Fruit fly (Drosophila melanogaster) whole organism, embryonic: Measurements from ENCODE around the gene CG45073.

Source experiments
- ATbp ChIP-seq: fragments of 200-800 bp; sonication (Bioruptor generic); optimal IDR thresholded peaks from 2 replicates; lab custom pipeline; 2017; ENCODE audit warnings: missing biosample characterization, mild to moderate bottlenecking, missing genetic modification characterization, missing genetic modification reagents
- Antp ChIP-seq: fragments of 200-800 bp; sonication (Bioruptor generic); optimal IDR thresholded peaks from 3 replicates; lab custom pipeline; 2016; ENCODE audit warnings: missing biosample characterization, missing genetic modification characterization
- B-H1 ChIP-seq: fragments of 200-800 bp; sonication (Bioruptor generic); IDR thresholded peaks from 3 replicates; pipeline ENCODE4 v1.3.6; 2022; ENCODE audit warnings: missing biosample characterization, missing genetic modification characterization
- CG10959 ChIP-seq: fragments of 200-800 bp; sonication (Bioruptor generic); IDR thresholded peaks from 2 replicates; pipeline ENCODE4 v1.3.6; 2022; ENCODE audit warnings: missing biosample characterization, missing genetic modification characterization
- CG11085 ChIP-seq: fragments of 200-800 bp; sonication (Bioruptor generic); IDR thresholded peaks from 2 replicates; pipeline ENCODE4 v1.3.6; 2022; ENCODE audit warnings: missing biosample characterization, missing genetic modification characterization
- CG11093 ChIP-seq: fragments of 200-800 bp; sonication (Bioruptor generic); IDR thresholded peaks from 3 replicates; pipeline ENCODE4 v1.3.6; 2022; ENCODE audit warnings: missing biosample characterization, missing genetic modification characterization
- CG11247 ChIP-seq: fragments of 200-800 bp; sonication (Bioruptor generic); IDR thresholded peaks from 2 replicates; pipeline ENCODE4 v1.3.6; 2022; ENCODE audit warnings: missing biosample characterization, missing genetic modification characterization
- CG11560 ChIP-seq: fragments of 200-800 bp; sonication (Bioruptor generic); IDR thresholded peaks from 3 replicates; pipeline ENCODE4 v1.3.6; 2022; ENCODE audit warnings: missing biosample characterization, missing genetic modification characterization
- CG12071 ChIP-seq: fragments of 200-800 bp; sonication (Bioruptor generic); optimal IDR thresholded peaks from 3 replicates; lab custom pipeline; 2018; ENCODE audit warnings: missing biosample characterization, mild to moderate bottlenecking, missing genetic modification characterization
- CG1529 ChIP-seq: fragments of 200-800 bp; sonication (Bioruptor generic); optimal IDR thresholded peaks from 3 replicates; lab custom pipeline; 2018; ENCODE audit warnings: missing biosample characterization, missing genetic modification characterization
- CG17612 ChIP-seq: fragments of 200-800 bp; sonication (Bioruptor generic); IDR thresholded peaks from 2 replicates; pipeline ENCODE4 v1.3.6; 2022; ENCODE audit warnings: missing biosample characterization, missing genetic modification characterization
- CG2129 ChIP-seq: fragments of 200-800 bp; sonication (Bioruptor generic); IDR thresholded peaks from 2 replicates; pipeline ENCODE4 v1.3.6; 2022; ENCODE audit warnings: missing biosample characterization, missing genetic modification characterization; ENCODE audit not compliant: partially characterized antibody
- CG32532 ChIP-seq: fragments of 200-800 bp; sonication (Bioruptor generic); IDR thresholded peaks from 2 replicates; pipeline ENCODE4 v1.3.6; 2022; ENCODE audit warnings: missing biosample characterization, missing genetic modification characterization
- CG32772 ChIP-seq: fragments of 200-800 bp; sonication (Bioruptor generic); IDR thresholded peaks from 2 replicates; pipeline ENCODE4 v1.3.6; 2022; ENCODE audit warnings: missing biosample characterization, missing genetic modification characterization
- CG33557 ChIP-seq: fragments of 200-800 bp; sonication (Bioruptor generic); optimal IDR thresholded peaks from 2 replicates; lab custom pipeline; 2019; ENCODE audit warnings: missing biosample characterization, mild to moderate bottlenecking, missing genetic modification characterization, moderate library complexity
- CG6791 ChIP-seq: fragments of 200-800 bp; sonication (Bioruptor generic); IDR thresholded peaks from 3 replicates; pipeline ENCODE4 v1.3.6; 2022; ENCODE audit warnings: missing biosample characterization, missing genetic modification characterization; ENCODE audit not compliant: partially characterized antibody
- E2f2 ChIP-seq: fragments of 200-800 bp; sonication (Bioruptor generic); IDR thresholded peaks from 2 replicates; pipeline ENCODE4 v1.3.6; 2022; ENCODE audit warnings: missing biosample characterization, missing genetic modification characterization
- HLH4C ChIP-seq: fragments of 200-800 bp; sonication (Bioruptor generic); IDR thresholded peaks from 3 replicates; pipeline ENCODE4 v1.3.6; 2022; ENCODE audit warnings: missing biosample characterization, missing genetic modification characterization; ENCODE audit not compliant: partially characterized antibody
- HmgZ ChIP-seq: fragments of 200-800 bp; sonication (Bioruptor generic); optimal IDR thresholded peaks from 2 replicates; lab custom pipeline; 2018; ENCODE audit warnings: missing biosample characterization, mild to moderate bottlenecking, missing genetic modification characterization
- Hmr ChIP-seq: fragments of 200-800 bp; sonication (Bioruptor generic); optimal IDR thresholded peaks from 3 replicates; lab custom pipeline; 2017; ENCODE audit warnings: mild to moderate bottlenecking, missing biosample characterization, missing genetic modification reagents, missing genetic modification characterization
- MTF-1 ChIP-seq: fragments of 200-800 bp; sonication (Bioruptor generic); optimal IDR thresholded peaks from 2 replicates; lab custom pipeline; 2018; ENCODE audit warnings: missing biosample characterization, mild to moderate bottlenecking, missing genetic modification characterization, borderline replicate concordance
- NC2α ChIP-seq: fragments of 200-800 bp; sonication (Bioruptor generic); optimal IDR thresholded peaks from 2 replicates; lab custom pipeline; 2016; ENCODE audit warnings: missing biosample characterization, missing genetic modification characterization
- Rfx ChIP-seq: fragments of 200-800 bp; sonication (Bioruptor generic); IDR thresholded peaks from 2 replicates; pipeline ENCODE4 v1.3.6; 2022; ENCODE audit warnings: missing biosample characterization, missing genetic modification characterization
- Sry-β ChIP-seq: fragments of 200-800 bp; sonication (Bioruptor generic); optimal IDR thresholded peaks from 2 replicates; lab custom pipeline; 2018; ENCODE audit warnings: missing biosample characterization, mild to moderate bottlenecking, missing genetic modification characterization, moderate library complexity
- YL-1 ChIP-seq: fragments of 200-800 bp; sonication (Bioruptor generic); optimal IDR thresholded peaks from 3 replicates; lab custom pipeline; 2017; ENCODE audit warnings: missing biosample characterization, mild to moderate bottlenecking, missing genetic modification characterization
- ash1 ChIP-seq: fragments of 200-800 bp; sonication (Bioruptor generic); optimal IDR thresholded peaks from 2 replicates; lab custom pipeline; 2018; ENCODE audit warnings: missing biosample characterization, mild to moderate bottlenecking, missing genetic modification characterization
- bbx ChIP-seq: fragments of 200-800 bp; sonication (Bioruptor generic); IDR thresholded peaks from 2 replicates; pipeline ENCODE4 v1.3.6; 2022; ENCODE audit warnings: missing biosample characterization, missing genetic modification characterization; ENCODE audit not compliant: partially characterized antibody
- chm ChIP-seq: fragments of 200-800 bp; sonication (Bioruptor generic); IDR thresholded peaks from 2 replicates; pipeline ENCODE4 v1.3.6; 2022; ENCODE audit warnings: missing biosample characterization, missing genetic modification characterization
- dmrt11E ChIP-seq: fragments of 200-800 bp; sonication (Bioruptor generic); optimal IDR thresholded peaks from 3 replicates; lab custom pipeline; 2018; ENCODE audit warnings: missing biosample characterization, mild to moderate bottlenecking, missing genetic modification characterization, moderate library complexity
- emc ChIP-seq: fragments of 200-800 bp; sonication (Bioruptor generic); optimal IDR thresholded peaks from 2 replicates; lab custom pipeline; 2016; ENCODE audit warnings: missing biosample characterization, missing genetic modification characterization
- ewg ChIP-seq: fragments of 200-800 bp; sonication (Bioruptor generic); optimal IDR thresholded peaks from 3 replicates; lab custom pipeline; 2017; ENCODE audit warnings: mild to moderate bottlenecking, missing biosample characterization, missing genetic modification reagents, missing genetic modification characterization
- fru ChIP-seq: fragments of >200 bp; optimal IDR thresholded peaks from 2 replicates; lab custom pipeline; 2017
- gsb ChIP-seq: fragments of 200-800 bp; sonication (Bioruptor generic); IDR thresholded peaks from 2 replicates; pipeline ENCODE4 v1.3.6; 2022; ENCODE audit warnings: missing biosample characterization, missing genetic modification characterization
- ind ChIP-seq: fragments of 200-800 bp; sonication (Bioruptor generic); optimal IDR thresholded peaks from 3 replicates; lab custom pipeline; 2016; ENCODE audit warnings: missing biosample characterization, missing genetic modification characterization
- nau ChIP-seq: fragments of 200-800 bp; sonication (Bioruptor generic); optimal IDR thresholded peaks from 3 replicates; lab custom pipeline; 2017; ENCODE audit warnings: missing biosample characterization, mild to moderate bottlenecking, missing genetic modification characterization, missing genetic modification reagents
- pan ChIP-seq, 4 experiments: fragments of >200 bp in 3 of 4; fragments of 200-800 bp in 1 of 4; sonication (Bioruptor generic) in 1 of 4; optimal IDR thresholded peaks in 3 of 4; IDR thresholded peaks in 1 of 4; 2 replicates each; pipeline versions ENCODE4 v1.3.6 to Lab custom; 2017 to 2022; ENCODE audit warnings: missing biosample characterization in 2 of 4, missing genetic modification characterization in 2 of 4, mixed read lengths in 1 of 4
- peb ChIP-seq: fragments of 200-800 bp; sonication (Bioruptor generic); IDR thresholded peaks from 2 replicates; pipeline ENCODE4 v1.3.6; 2022; ENCODE audit warnings: missing biosample characterization, missing genetic modification characterization
- pho ChIP-seq: fragments of 200-800 bp; sonication (Bioruptor generic); optimal IDR thresholded peaks from 2 replicates; lab custom pipeline; 2016; ENCODE audit warnings: missing biosample characterization, missing genetic modification characterization
- psq ChIP-seq: fragments of 200-800 bp; sonication (Bioruptor generic); optimal IDR thresholded peaks from 2 replicates; lab custom pipeline; 2017; ENCODE audit warnings: missing biosample characterization, missing genetic modification characterization
- rib ChIP-seq: fragments of 200-800 bp; sonication (Bioruptor generic); IDR thresholded peaks from 2 replicates; pipeline ENCODE4 v1.3.6; 2022; ENCODE audit warnings: missing biosample characterization, missing genetic modification characterization
- seq ChIP-seq: fragments of 200-800 bp; sonication (Bioruptor generic); IDR thresholded peaks from 2 replicates; pipeline ENCODE4 v1.3.6; 2022; ENCODE audit warnings: missing biosample characterization, missing genetic modification characterization
- slou ChIP-seq: fragments of 200-800 bp; sonication (Bioruptor generic); optimal IDR thresholded peaks from 3 replicates; lab custom pipeline; 2016; ENCODE audit warnings: missing biosample characterization, missing genetic modification characterization
- sqz ChIP-seq: fragments of 200-800 bp; sonication (Bioruptor generic); optimal IDR thresholded peaks from 3 replicates; lab custom pipeline; 2018; ENCODE audit warnings: missing biosample characterization, mild to moderate bottlenecking, missing genetic modification characterization
- sug ChIP-seq: fragments of 200-800 bp; optimal IDR thresholded peaks from 2 replicates; lab custom pipeline; 2019; ENCODE audit warnings: missing biosample characterization, mild to moderate bottlenecking, missing genetic modification characterization, moderate library complexity
- tap ChIP-seq: fragments of 200-800 bp; optimal IDR thresholded peaks from 3 replicates; lab custom pipeline; 2019; ENCODE audit warnings: missing biosample characterization, mild to moderate bottlenecking, missing genetic modification characterization, moderate library complexity
- unc-4 ChIP-seq: fragments of 200-800 bp; sonication (Bioruptor generic); IDR thresholded peaks from 2 replicates; pipeline ENCODE4 v1.3.6; 2022; ENCODE audit warnings: missing biosample characterization, missing genetic modification characterization; ENCODE audit not compliant: partially characterized antibody
- usp ChIP-seq: fragments of >200 bp; optimal IDR thresholded peaks from 2 replicates; lab custom pipeline; 2017; ENCODE audit warnings: missing biosample characterization, missing genetic modification characterization

Gene CG45073

dm6 chr3R:30104912-30105510 is 19.5 kb downstream of the CG45073 start (continued):
- no peak for TF ChIP-seq pho (GFP tag; lab: Kevin White, UChicago)
- no peak for TF ChIP-seq YL-1 (GFP tag; lab: Kevin White, UChicago)
- TF ChIP-seq tap: no peak

dm6 chr3R:30102806-30103619 is 21.5 kb downstream of the CG45073 start:
- peak; percentile 72 for TF ChIP-seq MTF-1 (GFP tag; lab: Kevin White, UChicago)
- TF ChIP-seq gsb: no peak
- TF ChIP-seq rib (GFP tag; lab: Robert Waterston, UW): no peak
- no peak for TF ChIP-seq usp (GFP tag; lab: Kevin White, UChicago)
- no peak for TF ChIP-seq Antp (GFP tag; lab: Kevin White, UChicago)
- no peak for TF ChIP-seq E2f2 (GFP tag; lab: Robert Waterston, UW)
- no peak for TF ChIP-seq CG2129 (GFP tag; lab: Robert Waterston, UW)
- no peak for TF ChIP-seq HLH4C
- TF ChIP-seq ewg (GFP tag; lab: Kevin White, UChicago): no peak
- no peak for TF ChIP-seq CG33557 (GFP tag; lab: Kevin White, UChicago)
- no peak for TF ChIP-seq bbx (GFP tag; lab: Robert Waterston, UW)
- TF ChIP-seq ind (GFP tag; lab: Kevin White, UChicago): no peak
- TF ChIP-seq dmrt11E (tag; lab: Kevin White, UChicago): no peak
- TF ChIP-seq sug (tag; lab: Kevin White, UChicago): peak; percentile 100
- no peak for TF ChIP-seq CG6791 (GFP tag; lab: Robert Waterston, UW)
- TF ChIP-seq CG11085 (GFP tag; lab: Robert Waterston, UW): no peak
- no peak for TF ChIP-seq chm (GFP tag; lab: Robert Waterston, UW)
- no peak for TF ChIP-seq unc-4
- no peak for TF ChIP-seq CG12071 (GFP tag; lab: Kevin White, UChicago)
- TF ChIP-seq B-H1 (GFP tag; lab: Robert Waterston, UW): no peak
- TF ChIP-seq ash1 (GFP tag; lab: Kevin White, UChicago): no peak
- TF ChIP-seq seq (GFP tag; lab: Robert Waterston, UW): no peak
- no peak for TF ChIP-seq CG10959 (GFP tag; lab: Robert Waterston, UW)
- TF ChIP-seq slou (GFP tag; lab: Kevin White, UChicago): no peak
- no peak for TF ChIP-seq CG1529 (GFP tag; lab: Kevin White, UChicago)
- no peak for TF ChIP-seq CG11560 (tag; lab: Robert Waterston, UW)
- TF ChIP-seq sqz (GFP tag; lab: Kevin White, UChicago): no peak
- no peak for TF ChIP-seq fru (lab: Kevin White, UChicago)
- TF ChIP-seq psq (GFP tag; lab: Kevin White, UChicago): no peak
- no peak for TF ChIP-seq NC2α (GFP tag; lab: Kevin White, UChicago)
- no peak for TF ChIP-seq Sry-β
- TF ChIP-seq peb: no peak
- TF ChIP-seq pan (optimal IDR thresholded peaks at IDR 0.05; lab: Kevin White, UChicago): no peak
- peak in 1 of 2 experiments; percentile 22 for TF ChIP-seq pan (GFP tag; optimal IDR thresholded peaks at IDR 0.05 in 1 of 2, IDR thresholded peaks at IDR 0.05 in 1 of 2)
- TF ChIP-seq nau (GFP tag; lab: Kevin White, UChicago): no peak
- TF ChIP-seq CG17612 (GFP tag; lab: Robert Waterston, UW): no peak
- TF ChIP-seq Hmr: peak; percentile 9
- TF ChIP-seq CG11247 (GFP tag; lab: Robert Waterston, UW): no peak
- TF ChIP-seq CG11093: no peak
- TF ChIP-seq CG32532 (GFP tag; lab: Robert Waterston, UW): peak; percentile 29; the same call in 1 of the 2 replicates
- no peak for TF ChIP-seq emc (GFP tag; lab: Kevin White, UChicago)
- TF ChIP-seq Rfx (GFP tag; lab: Robert Waterston, UW): peak; percentile 10; the same call in 1 of the 2 replicates
- peak; percentile 30 for TF ChIP-seq HmgZ (tag; lab: Kevin White, UChicago)
- TF ChIP-seq CG32772 (GFP tag; lab: Robert Waterston, UW): no peak
- peak; percentile 6 for TF ChIP-seq ATbp (GFP tag; lab: Kevin White, UChicago)
